Fruit fly (Drosophila melanogaster): ENCODE measurements around the gene Osi8.

The Osi8 gene

DNA sequence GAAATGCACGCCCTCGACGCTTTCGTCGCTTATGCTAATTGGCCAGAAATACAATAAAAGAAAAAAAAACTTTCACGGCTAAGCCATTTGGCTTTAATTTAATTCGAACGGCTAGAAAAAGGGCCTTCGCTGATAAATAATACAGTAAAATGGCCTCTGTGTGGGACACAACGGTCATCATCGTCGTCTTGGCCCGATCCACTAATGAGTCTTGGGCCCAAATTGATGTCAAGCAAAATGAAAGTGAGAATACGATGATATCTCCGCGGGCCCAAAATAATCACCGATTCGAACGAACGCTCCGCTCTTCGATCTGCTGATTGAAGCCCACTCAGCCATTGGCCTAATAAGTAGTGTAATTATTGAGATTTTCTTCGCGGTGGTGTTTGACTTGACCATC, 23.6 kb upstream of the Osi8 start (continued):
- TF ChIP-seq Deaf1 (tag; optimal IDR thresholded peaks at IDR 0.05): no peak
- no peak for TF ChIP-seq mirr (GFP tag; optimal IDR thresholded peaks at IDR 0.05)
- TF ChIP-seq grn (GFP tag; optimal IDR thresholded peaks at IDR 0.05): no peak
- TF ChIP-seq CG10959 (GFP tag; IDR thresholded peaks at IDR 0.05): no peak
- TF ChIP-seq lab (GFP tag; optimal IDR thresholded peaks at IDR 0.05): no peak
- TF ChIP-seq NC2β (GFP tag; optimal IDR thresholded peaks at IDR 0.05): no peak
- TF ChIP-seq oc (tag; optimal IDR thresholded peaks at IDR 0.05): peak; percentile 36
- no peak for TF ChIP-seq CG32772 (GFP tag; IDR thresholded peaks at IDR 0.05)
- no peak for TF ChIP-seq ERR (GFP tag; optimal IDR thresholded peaks at IDR 0.05)
- peak; percentile 91 for TF ChIP-seq Awh (GFP tag; IDR thresholded peaks at IDR 0.05)
- no peak for TF ChIP-seq lov (optimal IDR thresholded peaks at IDR 0.05)
- TF ChIP-seq lov (GFP tag; IDR thresholded peaks at IDR 0.05): no peak
- no peak for TF ChIP-seq sim (GFP tag; IDR thresholded peaks at IDR 0.05)
- TF ChIP-seq CG11723 (GFP tag; optimal IDR thresholded peaks at IDR 0.05): no peak
- no peak for TF ChIP-seq trh (GFP tag; optimal IDR thresholded peaks at IDR 0.05)
- TF ChIP-seq sens (GFP tag): peak; percentile 47
- peak; percentile 97 for TF ChIP-seq Blimp-1 (GFP tag; optimal IDR thresholded peaks at IDR 0.05)
- no peak for TF ChIP-seq gsb (GFP tag; IDR thresholded peaks at IDR 0.05)

DNA sequence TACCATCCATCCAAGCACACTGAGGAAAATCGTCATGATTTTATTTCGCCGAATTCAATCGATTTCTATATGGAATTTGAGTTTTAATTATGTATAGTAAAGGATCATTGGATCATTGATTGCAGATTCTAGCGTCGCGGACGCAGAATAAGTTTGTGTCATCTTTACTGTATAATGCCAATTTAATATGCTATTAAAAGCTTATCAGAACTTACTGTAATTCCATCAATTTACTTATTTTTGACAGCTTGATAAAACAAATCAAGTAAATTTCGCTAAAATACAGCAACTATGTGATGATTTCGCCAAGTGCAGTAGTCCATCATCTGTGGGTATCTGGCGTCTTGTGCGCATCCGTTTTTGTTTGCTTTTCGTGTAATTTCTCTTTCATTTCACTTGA, 21.9 kb upstream of the Osi8 start:
- TF ChIP-seq CG2116 (GFP tag; optimal IDR thresholded peaks at IDR 0.05) (no peak), yki (optimal IDR thresholded peaks at IDR 0.05) (no peak), CG18262 (tag; optimal IDR thresholded peaks at IDR 0.05) (peak; percentile 19), CG34376 (GFP tag; optimal IDR thresholded peaks at IDR 0.05) (no peak), oc (tag; optimal IDR thresholded peaks at IDR 0.05) (no peak), Mes4 (GFP tag; optimal IDR thresholded peaks at IDR 0.05) (no peak), CG10979 (tag; optimal IDR thresholded peaks at IDR 0.05) (peak; percentile 21), ssp (GFP tag; IDR thresholded peaks at IDR 0.05) (no peak), tup (GFP tag; optimal IDR thresholded peaks at IDR 0.05) (no peak), CG13424 (tag; optimal IDR thresholded peaks at IDR 0.05) (peak; percentile 20), CG11504 (tag; optimal IDR thresholded peaks at IDR 0.05) (peak; percentile 63), wor (GFP tag; IDR thresholded peaks at IDR 0.05) (0 out of 2 replicates have a peak, but pooled peaks have one; percentile 31), ewg (GFP tag; optimal IDR thresholded peaks at IDR 0.05) (peak; percentile 5), en (GFP tag; optimal IDR thresholded peaks at IDR 0.05) (no peak), eve (GFP tag; optimal IDR thresholded peaks at IDR 0.05) (peak in 1 of 2 experiments; percentile 66), dmrt99B (tag; optimal IDR thresholded peaks at IDR 0.05) (peak; percentile 63), ATbp (GFP tag; optimal IDR thresholded peaks at IDR 0.05) (peak; percentile 9), CG7839 (tag; optimal IDR thresholded peaks at IDR 0.05) (peak; percentile 5), repo (GFP tag; optimal IDR thresholded peaks at IDR 0.05) (no peak), Taf1 (GFP tag; IDR thresholded peaks at IDR 0.05) (no peak), CG2678 (tag; optimal IDR thresholded peaks at IDR 0.05) (peak; percentile 30), CG18619 (GFP tag; optimal IDR thresholded peaks at IDR 0.05) (no peak), ham (GFP tag; IDR thresholded peaks at IDR 0.05) (no peak), CG11247 (GFP tag; IDR thresholded peaks at IDR 0.05) (no peak), Asciz (GFP tag; optimal IDR thresholded peaks at IDR 0.05) (peak; percentile 20), bigmax (GFP tag; optimal IDR thresholded peaks at IDR 0.05) (no peak), tap (tag; optimal IDR thresholded peaks at IDR 0.05) (peak; percentile 32), CG31441 (GFP tag; IDR thresholded peaks at IDR 0.05) (peak; percentile 42; the same call in 1 of the 2 replicates), H2.0 (GFP tag; IDR thresholded peaks at IDR 0.05) (no peak), fd96Cb (tag; optimal IDR thresholded peaks at IDR 0.05) (peak; percentile 21), Sox100B (GFP tag; optimal IDR thresholded peaks at IDR 0.05) (peak; percentile 44), CG30020 (tag; optimal IDR thresholded peaks at IDR 0.05) (no peak), CG17612 (GFP tag; IDR thresholded peaks at IDR 0.05) (no peak), nmo (GFP tag; optimal IDR thresholded peaks at IDR 0.05) (peak; percentile 15), CG4820 (GFP tag; optimal IDR thresholded peaks at IDR 0.05) (no peak)
